Worm (Caenorhabditis elegans): ENCODE measurements around the gene cpg-24.

DNA sequence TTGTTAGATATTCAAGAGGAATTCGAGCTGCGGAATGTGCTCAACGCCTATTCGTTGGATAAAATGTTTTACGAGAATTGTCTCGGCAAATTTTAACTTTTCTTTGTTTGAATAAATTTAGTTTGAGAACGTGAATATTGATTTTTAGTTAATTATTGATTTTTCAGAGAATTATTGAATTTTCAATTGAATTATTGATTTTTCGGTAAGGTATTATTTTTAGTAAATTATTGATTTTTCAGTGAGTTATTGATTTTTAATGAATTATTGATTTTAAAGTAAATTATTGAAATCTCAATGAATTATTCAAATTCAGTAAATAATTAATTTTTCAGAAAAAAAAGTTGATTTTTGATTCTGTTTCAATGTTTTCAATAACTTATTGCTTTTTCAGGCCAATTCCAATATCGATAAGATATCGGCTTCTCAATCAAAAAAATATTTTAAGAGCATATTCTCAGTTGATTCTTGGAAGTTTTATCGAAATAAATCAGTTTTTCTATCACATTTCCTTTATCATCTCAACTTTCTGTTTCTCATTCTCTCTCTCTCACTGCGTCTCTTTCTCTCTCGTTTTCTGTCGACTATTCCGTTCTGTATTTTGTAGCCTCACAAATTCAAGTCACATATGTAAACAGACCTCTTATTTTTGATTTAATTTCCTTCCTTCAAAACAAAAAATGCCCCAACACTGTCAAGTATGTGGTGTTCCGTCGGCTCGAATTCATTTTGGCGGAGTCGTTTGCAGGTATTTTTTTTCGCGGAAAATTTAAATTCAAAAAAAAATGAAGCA lies 12.0 kb upstream of the cpg-24 start, which contains the start of gene nhr-92:
- TF ChIP-seq T22C8.4 (GFP tag; IDR thresholded peaks at IDR 0.05) (peak; percentile 81), ref-1 (GFP tag; conservative IDR thresholded peaks at IDR 0.05) (no peak), klf-2 (GFP tag; conservative IDR thresholded peaks at IDR 0.05) (no peak), ztf-29 (GFP tag; IDR thresholded peaks at IDR 0.05) (no peak), flt-1 (GFP tag; IDR thresholded peaks at IDR 0.05) (no peak), tab-1 (GFP tag; IDR thresholded peaks at IDR 0.05) (no peak)
